Fruit fly (Drosophila melanogaster): Measurements from ENCODE around the gene trp.

The trp gene

DNA sequence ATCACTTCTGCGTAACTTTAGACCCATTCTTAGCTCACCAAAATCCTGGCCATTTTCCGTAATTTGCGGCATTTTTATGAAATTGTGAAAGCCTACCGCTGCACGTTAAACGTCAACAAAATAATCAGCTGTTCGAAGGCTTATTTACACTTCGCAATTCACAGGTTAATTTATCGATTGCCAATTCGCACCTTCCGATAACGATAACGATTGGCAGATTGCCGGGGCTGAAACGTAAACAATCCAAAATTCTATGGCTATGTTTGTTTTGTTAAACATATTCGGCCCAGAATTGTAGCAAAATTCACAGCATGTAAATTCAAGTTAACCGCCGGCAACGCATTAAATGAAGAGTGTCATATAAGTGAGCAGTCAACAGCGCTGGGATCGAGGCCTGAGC lies 15.7 kb upstream of the trp start, which contains the start of the genes eIF2Balpha and Vps13B:
eIF2Balpha (minus strand) TSS at position 133 of the 400 bp plus-strand sequence.
Vps13B (plus strand) TSS at position 223 of the 400 bp plus-strand sequence.
- TF ChIP-seq CG6276 (GFP tag; optimal IDR thresholded peaks at IDR 0.05) (no peak), CG3032 (tag; optimal IDR thresholded peaks at IDR 0.05) (no peak), CG11762 (GFP tag; optimal IDR thresholded peaks at IDR 0.05; ENCODE audit: insufficient read depth) (no peak), vri (GFP tag; optimal IDR thresholded peaks at IDR 0.05) (no peak), CG31627 (GFP tag; optimal IDR thresholded peaks at IDR 0.05) (no peak), salr (GFP tag; optimal IDR thresholded peaks at IDR 0.05) (no peak), pdm3 (GFP tag; optimal IDR thresholded peaks at IDR 0.05) (no peak), Ets21C (GFP tag; optimal IDR thresholded peaks at IDR 0.05) (no peak), svp (GFP tag) (no peak)

DNA sequence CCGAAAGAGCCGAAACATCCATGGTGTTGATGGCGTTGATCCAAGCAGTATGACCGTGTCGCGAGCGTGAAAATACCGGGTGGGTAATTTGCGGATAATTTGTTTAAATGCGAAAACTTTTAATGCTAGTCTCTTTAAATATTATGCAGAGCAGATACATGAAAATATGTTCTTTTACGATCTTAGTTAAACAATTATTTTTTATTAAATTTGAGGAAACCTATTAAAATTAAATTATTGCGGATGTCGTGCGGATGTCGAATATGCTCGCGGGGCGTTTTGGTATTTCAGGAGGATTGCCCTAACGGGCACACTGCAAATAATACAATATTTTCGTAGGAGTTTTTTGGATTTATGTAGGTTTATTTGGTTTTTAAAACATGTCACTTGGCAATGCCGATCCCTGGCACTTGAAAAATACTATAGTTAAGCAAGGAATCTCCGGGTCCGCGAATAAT lies 12.9 kb upstream of the trp start, which contains the start of the genes Cog7, CG42557 and CG42558:
Cog7 (minus strand) TSS at position 51 of the 458 bp plus-strand sequence.
CG42557 (plus strand) TSS at position 281 of the 458 bp plus-strand sequence.
CG42558 (plus strand) TSS at position 281 of the 458 bp plus-strand sequence.
- TF ChIP-seq fd59A (GFP tag; optimal IDR thresholded peaks at IDR 0.05) (no peak), dsx (GFP tag; optimal IDR thresholded peaks at IDR 0.05; ENCODE audit: poor library complexity, severe bottlenecking) (no peak), CG9139 (GFP tag; optimal IDR thresholded peaks at IDR 0.05) (no peak), Eip78C (GFP tag) (no peak), CG6276 (GFP tag; optimal IDR thresholded peaks at IDR 0.05) (no peak), Smox (GFP tag; optimal IDR thresholded peaks at IDR 0.05) (no peak), salr (GFP tag; optimal IDR thresholded peaks at IDR 0.05) (no peak), pdm3 (GFP tag; optimal IDR thresholded peaks at IDR 0.05) (no peak), CG10631 (GFP tag; optimal IDR thresholded peaks at IDR 0.05) (no peak), Hr38 (GFP tag; optimal IDR thresholded peaks at IDR 0.05) (no peak), Gug (GFP tag; IDR thresholded peaks at IDR 0.05) (no peak), achi (GFP tag; optimal IDR thresholded peaks at IDR 0.05) (no peak), Eip93F (GFP tag; optimal IDR thresholded peaks at IDR 0.05) (no peak), CG31627 (GFP tag; optimal IDR thresholded peaks at IDR 0.05) (no peak), CG3032 (tag; optimal IDR thresholded peaks at IDR 0.05) (no peak)

DNA sequence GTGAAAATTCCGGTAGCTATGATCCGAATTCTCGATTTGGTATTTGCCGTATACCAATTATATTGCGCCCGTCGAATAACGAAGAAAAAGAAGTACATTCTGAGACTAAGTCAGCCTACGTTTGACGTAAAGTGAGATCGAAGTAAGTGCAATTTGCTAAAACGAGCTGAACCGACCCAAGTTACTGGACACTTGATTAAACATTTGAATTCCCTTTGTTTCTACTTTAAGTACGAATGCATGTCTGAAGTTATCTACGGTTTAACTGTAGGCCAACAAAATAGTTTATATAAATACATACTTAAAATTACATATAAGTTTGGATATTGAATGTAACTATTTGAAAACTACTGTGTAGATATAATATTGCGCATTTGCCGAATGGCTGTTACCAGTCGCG lies 10.2 kb upstream of the trp start, which contains the start of gene alpha-Man-Ic:
alpha-Man-Ic (minus strand) TSS at position 101 of the 400 bp plus-strand sequence.
- TF ChIP-seq CG4318 (GFP tag; optimal IDR thresholded peaks at IDR 0.05) (no peak), Sox102F (GFP tag; optimal IDR thresholded peaks at IDR 0.05) (no peak), Ets21C (GFP tag; optimal IDR thresholded peaks at IDR 0.05) (no peak), spab (GFP tag; optimal IDR thresholded peaks at IDR 0.05) (no peak), CG11762 (GFP tag; optimal IDR thresholded peaks at IDR 0.05; ENCODE audit: insufficient read depth) (no peak), CG15336 (GFP tag; IDR thresholded peaks at IDR 0.05) (no peak), CG7368 (GFP tag; optimal IDR thresholded peaks at IDR 0.05) (no peak), dsx (GFP tag; optimal IDR thresholded peaks at IDR 0.05; ENCODE audit: poor library complexity, severe bottlenecking) (no peak), Gug (GFP tag; IDR thresholded peaks at IDR 0.05) (no peak), lz (GFP tag; optimal IDR thresholded peaks at IDR 0.05) (no peak), Hr38 (GFP tag; optimal IDR thresholded peaks at IDR 0.05) (no peak), CG6276 (GFP tag; optimal IDR thresholded peaks at IDR 0.05) (no peak), CG31627 (GFP tag; optimal IDR thresholded peaks at IDR 0.05) (no peak), Eip75B (GFP tag; optimal IDR thresholded peaks at IDR 0.05) (no peak), CG11902 (GFP tag; optimal IDR thresholded peaks at IDR 0.05) (no peak), Eip78C (GFP tag) (no peak), Sox14 (GFP tag; optimal IDR thresholded peaks at IDR 0.05) (no peak), OdsH (GFP tag; optimal IDR thresholded peaks at IDR 0.05) (no peak), fkh (GFP tag; optimal IDR thresholded peaks at IDR 0.05) (no peak)

DNA sequence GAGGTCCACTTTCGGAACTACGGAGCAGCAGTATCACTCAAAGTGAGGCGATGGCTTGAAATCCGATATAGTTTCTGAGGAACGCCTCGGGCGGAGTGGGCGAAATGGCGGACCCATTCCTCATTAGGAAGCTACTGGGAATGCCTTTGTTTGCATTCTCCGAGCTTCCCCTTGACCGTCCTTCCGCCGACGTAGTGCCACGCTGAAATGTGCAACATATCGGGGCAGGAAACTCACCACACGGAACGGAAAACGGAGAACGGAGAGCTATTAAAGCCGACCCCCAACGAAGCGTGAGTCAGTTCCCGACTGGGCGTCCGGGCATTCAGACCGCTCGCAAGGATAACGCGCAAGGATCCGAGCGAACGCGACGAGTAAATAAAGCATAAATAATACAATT lies 6.9 kb upstream of the trp start, which contains the start of gene CG15522:
CG15522 (plus strand) TSS at position 301 of the 400 bp plus-strand sequence.
- TF ChIP-seq Eip75B (GFP tag; optimal IDR thresholded peaks at IDR 0.05): no peak
- no peak for TF ChIP-seq CG3919 (GFP tag; optimal IDR thresholded peaks at IDR 0.05)
- no peak for TF ChIP-seq ss (GFP tag; optimal IDR thresholded peaks at IDR 0.05)
- no peak for TF ChIP-seq cyc (GFP tag; optimal IDR thresholded peaks at IDR 0.05)
- no peak for TF ChIP-seq CG6854 (GFP tag; optimal IDR thresholded peaks at IDR 0.05)
- no peak for TF ChIP-seq Sox14 (GFP tag; optimal IDR thresholded peaks at IDR 0.05)
- TF ChIP-seq CG1621 (tag; optimal IDR thresholded peaks at IDR 0.05): no peak
- TF ChIP-seq CG32006 (GFP tag; optimal IDR thresholded peaks at IDR 0.05): no peak
- TF ChIP-seq fkh (GFP tag; optimal IDR thresholded peaks at IDR 0.05): no peak

Data from whole organism, prepupa.